Fruit fly (Drosophila melanogaster) whole organism: ENCODE results near the gene Ufsp2.

Experiments
- CG8478 ChIP-seq: fragments of >200 bp; optimal IDR thresholded peaks from 2 replicates; lab custom pipeline; 2018; ENCODE audit warnings: inconsistent platforms
- EcR ChIP-seq, 2 experiments: fragments of >200 bp; optimal IDR thresholded peaks; 2 replicates each; lab custom pipeline; 2017; ENCODE audit warnings: missing biosample characterization in 2 of 2, missing genetic modification characterization in 2 of 2, missing genetic modification reagents in 2 of 2
- pan ChIP-seq: fragments of >200 bp; optimal IDR thresholded peaks from 2 replicates; lab custom pipeline; 2017
- psq ChIP-seq: fragments of >200 bp; optimal IDR thresholded peaks from 2 replicates; lab custom pipeline; 2017
- usp ChIP-seq: fragments of >200 bp; optimal IDR thresholded peaks from 2 replicates; lab custom pipeline; 2017; ENCODE audit warnings: missing biosample characterization, missing genetic modification characterization, mixed read lengths

- TF ChIP-seq CG8478 (lab: Kevin White, UChicago) (no peak), pan (lab: Kevin White, UChicago) (no peak), usp (GFP tag; lab: Kevin White, UChicago) (no peak), psq (no peak), EcR (GFP tag; optimal IDR thresholded peaks at IDR 0.05; lab: Kevin White, UChicago) (no peak)
Observed at dm6 chr3L:15543049-15543448, 33.3 kb upstream of the Ufsp2 start.
